Fruit fly (Drosophila melanogaster): ENCODE measurements around the gene Ubr3.

- TF ChIP-seq CG12071 (GFP tag; optimal IDR thresholded peaks at IDR 0.05) (no peak), run (tag; optimal IDR thresholded peaks at IDR 0.05) (no peak), CG30403 (GFP tag; optimal IDR thresholded peaks at IDR 0.05) (no peak), ttk (GFP tag; IDR thresholded peaks at IDR 0.05) (no peak), pan (optimal IDR thresholded peaks at IDR 0.05) (no peak), pan (GFP tag; optimal IDR thresholded peaks at IDR 0.05 in 1 of 2, IDR thresholded peaks at IDR 0.05 in 1 of 2) (no peak), seq (GFP tag; IDR thresholded peaks at IDR 0.05) (no peak), lbe (GFP tag; optimal IDR thresholded peaks at IDR 0.05) (no peak)
These were observed 23.8 kb downstream of the Ubr3 start for dm6 chrX:7959512-7959911.

All from whole organism, embryonic.